Fruit fly (Drosophila melanogaster): ENCODE results near the gene CG14397.

Gene CG14397

DNA sequence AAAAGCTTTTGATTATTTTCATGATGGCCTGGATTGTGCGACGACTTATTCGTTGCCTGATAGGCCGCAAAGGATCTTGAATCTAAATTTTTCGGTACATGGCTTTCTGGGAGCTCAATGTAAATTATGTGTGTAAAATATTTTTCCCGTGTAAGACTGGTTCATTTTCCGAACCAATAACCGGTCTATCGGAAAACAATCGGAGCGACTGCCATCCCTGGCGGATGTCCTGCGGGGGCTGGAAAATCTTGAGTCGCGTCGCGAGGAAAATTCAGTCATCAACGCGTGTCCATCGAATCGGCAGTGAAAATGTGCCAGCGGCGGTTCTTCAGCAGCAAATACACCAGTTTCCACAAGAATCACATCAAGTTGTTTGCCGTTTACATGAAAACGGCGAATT is 13.3 kb downstream of the CG14397 start, which contains the start of the genes CG46307 and Nhe2:
Gene CG46307, plus strand, starts transcription at position 243 of the 400 bp plus-strand sequence.
Gene Nhe2, plus strand, starts transcription at position 243 of the 400 bp plus-strand sequence.
- TF ChIP-seq Blimp-1 (GFP tag; optimal IDR thresholded peaks at IDR 0.05): no peak
- no peak for TF ChIP-seq eg (GFP tag; IDR thresholded peaks at IDR 0.05)
- no peak for TF ChIP-seq CG9139 (GFP tag; optimal IDR thresholded peaks at IDR 0.05)
- TF ChIP-seq CG7368 (GFP tag; optimal IDR thresholded peaks at IDR 0.05): no peak
- no peak for TF ChIP-seq Sox102F (GFP tag; optimal IDR thresholded peaks at IDR 0.05)
- no peak for TF ChIP-seq Eip93F (GFP tag; optimal IDR thresholded peaks at IDR 0.05)
- TF ChIP-seq Eip75B (GFP tag; optimal IDR thresholded peaks at IDR 0.05): no peak
- TF ChIP-seq CG11902 (GFP tag; optimal IDR thresholded peaks at IDR 0.05): no peak
- TF ChIP-seq Ets21C (GFP tag; optimal IDR thresholded peaks at IDR 0.05): no peak
- no peak for TF ChIP-seq CG8632 (GFP tag; optimal IDR thresholded peaks at IDR 0.05)
- TF ChIP-seq achi (GFP tag; optimal IDR thresholded peaks at IDR 0.05): no peak
- TF ChIP-seq Eip78C (GFP tag): peak; percentile 14
- TF ChIP-seq fkh (GFP tag; optimal IDR thresholded peaks at IDR 0.05): no peak
- peak; percentile 23 for TF ChIP-seq esn (GFP tag; optimal IDR thresholded peaks at IDR 0.05)
- no peak for TF ChIP-seq fd85E (GFP tag; optimal IDR thresholded peaks at IDR 0.05)

DNA sequence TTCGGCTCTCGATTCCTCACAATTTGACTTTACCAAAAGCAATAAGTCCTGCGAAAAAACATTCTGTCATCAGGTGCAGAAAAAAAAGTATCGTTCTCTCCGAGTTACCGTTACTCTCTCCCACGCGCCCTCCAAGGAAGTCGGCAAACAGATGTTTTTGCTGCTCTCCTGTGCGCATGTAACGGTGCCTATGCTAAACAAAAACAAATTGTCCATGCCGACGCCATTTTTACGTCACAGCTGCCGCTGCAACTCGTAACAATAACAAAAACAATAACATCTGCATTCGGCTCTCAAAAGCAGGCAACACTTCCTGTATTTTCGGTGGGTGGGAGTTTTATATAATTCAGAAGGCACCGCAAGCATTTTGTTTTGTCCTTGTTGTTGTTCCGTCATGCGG is 14.1 kb downstream of the CG14397 start:
- TF ChIP-seq CG7368 (GFP tag; optimal IDR thresholded peaks at IDR 0.05): no peak
- no peak for TF ChIP-seq CG3919 (GFP tag; optimal IDR thresholded peaks at IDR 0.05)

DNA sequence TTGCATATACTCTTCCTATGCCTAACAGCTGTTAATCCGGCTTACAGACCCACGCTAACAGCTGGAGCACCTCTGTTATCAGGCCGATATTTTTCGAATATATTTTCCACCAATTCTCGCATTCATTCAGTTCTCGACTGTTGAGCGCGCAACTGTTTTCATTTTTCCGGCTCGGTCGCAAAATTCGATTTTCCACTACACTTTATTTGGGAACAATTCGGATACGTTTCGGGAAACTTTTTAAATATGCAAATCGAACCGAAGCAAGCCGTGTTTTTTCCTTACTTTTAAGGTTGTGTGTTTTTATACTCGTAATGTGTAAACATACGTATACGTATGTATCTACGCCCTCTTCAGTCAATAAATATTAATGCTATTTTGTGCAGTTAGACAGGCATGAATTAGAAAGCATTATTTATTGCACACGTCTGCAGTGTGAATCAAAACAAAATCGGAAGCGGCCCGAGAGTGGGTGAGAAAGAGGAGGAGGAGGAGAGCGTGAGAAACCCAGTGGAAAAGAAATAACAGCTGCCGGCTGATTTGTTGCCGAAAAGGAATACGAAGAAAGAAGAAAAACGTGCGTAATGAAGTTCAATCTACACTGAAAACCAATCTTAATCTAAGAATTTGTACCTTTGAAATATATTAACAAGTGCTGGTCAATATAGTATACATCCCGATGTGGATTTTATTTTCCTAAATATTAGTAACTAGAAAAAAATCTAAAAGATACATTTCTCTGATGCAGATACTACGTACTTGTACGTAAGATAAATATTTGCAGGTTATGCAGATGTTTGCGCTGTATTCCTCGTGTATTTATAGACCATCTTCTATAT is 16.8 kb downstream of the CG14397 start:
- TF ChIP-seq fd85E (GFP tag; optimal IDR thresholded peaks at IDR 0.05) (no peak), CG32006 (GFP tag; optimal IDR thresholded peaks at IDR 0.05) (peak; percentile 60), CG10669 (GFP tag; optimal IDR thresholded peaks at IDR 0.05) (no peak), CG15336 (GFP tag; IDR thresholded peaks at IDR 0.05) (no peak; the same call in 1 of the 2 replicates), OdsH (GFP tag; optimal IDR thresholded peaks at IDR 0.05) (peak; percentile 42), CG6276 (GFP tag; optimal IDR thresholded peaks at IDR 0.05) (no peak), Lpt (GFP tag; optimal IDR thresholded peaks at IDR 0.05) (peak; percentile 42), esn (GFP tag; optimal IDR thresholded peaks at IDR 0.05) (peak; percentile 35), CG16779 (tag; optimal IDR thresholded peaks at IDR 0.05) (no peak), Smox (GFP tag; optimal IDR thresholded peaks at IDR 0.05) (peak; percentile 45), Eip78C (GFP tag) (peak; percentile 85), CG6854 (GFP tag; optimal IDR thresholded peaks at IDR 0.05) (peak; percentile 24), Sox102F (GFP tag; optimal IDR thresholded peaks at IDR 0.05) (peak; percentile 15), CG6792 (GFP tag; optimal IDR thresholded peaks at IDR 0.05) (no peak), CG10631 (GFP tag; optimal IDR thresholded peaks at IDR 0.05) (peak; percentile 35), CG11902 (GFP tag; optimal IDR thresholded peaks at IDR 0.05) (no peak), Hr4 (GFP tag; optimal IDR thresholded peaks at IDR 0.05) (peak; percentile 59), cyc (GFP tag; optimal IDR thresholded peaks at IDR 0.05) (peak; percentile 12), CG8119 (GFP tag; IDR thresholded peaks at IDR 0.05) (peak; percentile 58; the same call in 2 of the 3 replicates), dsx (GFP tag; optimal IDR thresholded peaks at IDR 0.05; ENCODE audit: poor library complexity, severe bottlenecking) (no peak), Ets21C (GFP tag; optimal IDR thresholded peaks at IDR 0.05) (no peak), pdm3 (GFP tag; optimal IDR thresholded peaks at IDR 0.05) (peak; percentile 45), CG11294 (GFP tag; IDR thresholded peaks at IDR 0.05) (no peak), acj6 (GFP tag; optimal IDR thresholded peaks at IDR 0.05) (peak; percentile 53), svp (GFP tag) (no peak), Eip93F (GFP tag; optimal IDR thresholded peaks at IDR 0.05) (no peak), achi (GFP tag; optimal IDR thresholded peaks at IDR 0.05) (peak; percentile 59), CG8632 (GFP tag; optimal IDR thresholded peaks at IDR 0.05) (no peak), salr (GFP tag; optimal IDR thresholded peaks at IDR 0.05) (peak in 1 of 2 experiments; percentile 34), net (GFP tag; optimal IDR thresholded peaks at IDR 0.05) (no peak), CG34406 (GFP tag; optimal IDR thresholded peaks at IDR 0.05) (peak; percentile 8), eg (GFP tag; IDR thresholded peaks at IDR 0.05) (peak; percentile 47), CG3032 (tag; optimal IDR thresholded peaks at IDR 0.05) (peak; percentile 24), CG9139 (GFP tag; optimal IDR thresholded peaks at IDR 0.05) (no peak), topi (GFP tag; optimal IDR thresholded peaks at IDR 0.05) (no peak), Met (GFP tag; optimal IDR thresholded peaks at IDR 0.05) (peak; percentile 44), vri (GFP tag; optimal IDR thresholded peaks at IDR 0.05) (no peak), CG31627 (GFP tag; optimal IDR thresholded peaks at IDR 0.05) (peak; percentile 18), Ets96B (tag; optimal IDR thresholded peaks at IDR 0.05) (peak; percentile 44), Hr38 (GFP tag; optimal IDR thresholded peaks at IDR 0.05) (no peak)
